Fruit fly (Drosophila melanogaster): Measurements from ENCODE around the gene CG42324.
A peak's percentile ranks its signal among the peaks of the same experiment; 100 is the strongest.

The CG42324 gene

DNA sequence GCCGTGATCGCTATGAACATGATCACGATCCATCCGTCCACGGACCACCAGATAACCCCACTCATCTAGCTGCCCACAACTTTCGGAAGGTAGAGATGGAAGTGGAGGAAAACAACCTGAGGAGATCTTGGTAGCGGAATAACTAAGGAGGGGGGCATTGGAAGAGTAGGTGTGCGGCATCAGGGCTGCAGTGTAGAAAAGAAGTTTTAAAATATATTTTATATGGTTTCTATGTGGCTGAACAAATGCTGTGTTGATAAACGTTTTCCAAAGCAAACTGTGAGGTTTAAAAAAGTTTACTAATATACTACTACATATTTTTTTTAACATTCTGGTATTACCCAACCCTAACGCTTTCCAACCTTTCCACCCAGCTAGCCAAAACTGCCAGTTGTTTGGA is 37.4 kb upstream of the CG42324 start (continued):
- no peak for TF ChIP-seq Met (GFP tag; optimal IDR thresholded peaks at IDR 0.05)

dm6 chr3L:3435531-3436309 is 36.5 kb upstream of the CG42324 start:
- peak; percentile 46 for TF ChIP-seq Eip93F (GFP tag; optimal IDR thresholded peaks at IDR 0.05)
- no peak for TF ChIP-seq pdm3 (GFP tag; optimal IDR thresholded peaks at IDR 0.05)
- TF ChIP-seq vri (GFP tag; optimal IDR thresholded peaks at IDR 0.05): peak; percentile 7

dm6 chr3L:3436838-3437663 is 35.2 kb upstream of the CG42324 start:
- TF ChIP-seq CG31627 (GFP tag; optimal IDR thresholded peaks at IDR 0.05) (no peak), CG34406 (GFP tag; optimal IDR thresholded peaks at IDR 0.05) (peak; percentile 62), CG15336 (GFP tag; IDR thresholded peaks at IDR 0.05) (peak; percentile 78), Lpt (GFP tag; optimal IDR thresholded peaks at IDR 0.05) (peak; percentile 39), CG11762 (GFP tag; optimal IDR thresholded peaks at IDR 0.05; ENCODE audit: insufficient read depth) (no peak), CG3919 (GFP tag; optimal IDR thresholded peaks at IDR 0.05) (peak; percentile 37), fkh (GFP tag; optimal IDR thresholded peaks at IDR 0.05) (peak; percentile 13), Hr38 (GFP tag; optimal IDR thresholded peaks at IDR 0.05) (no peak), svp (GFP tag) (peak; percentile 62), lz (GFP tag; optimal IDR thresholded peaks at IDR 0.05) (peak; percentile 5), pdm3 (GFP tag; optimal IDR thresholded peaks at IDR 0.05) (peak; percentile 10), CG6854 (GFP tag; optimal IDR thresholded peaks at IDR 0.05) (no peak), vri (GFP tag; optimal IDR thresholded peaks at IDR 0.05) (no peak), fd85E (GFP tag; optimal IDR thresholded peaks at IDR 0.05) (no peak), CG3032 (tag; optimal IDR thresholded peaks at IDR 0.05) (peak; percentile 8), acj6 (GFP tag; optimal IDR thresholded peaks at IDR 0.05) (peak; percentile 42), CG16779 (tag; optimal IDR thresholded peaks at IDR 0.05) (peak; percentile 11), Gug (GFP tag; IDR thresholded peaks at IDR 0.05) (peak; percentile 41; the same call in 1 of the 2 replicates), CG8119 (GFP tag; IDR thresholded peaks at IDR 0.05) (peak; percentile 67; the same call in 2 of the 3 replicates), CG10631 (GFP tag; optimal IDR thresholded peaks at IDR 0.05) (peak; percentile 33), esn (GFP tag; optimal IDR thresholded peaks at IDR 0.05) (peak; percentile 62), Eip93F (GFP tag; optimal IDR thresholded peaks at IDR 0.05) (no peak), dac (GFP tag; optimal IDR thresholded peaks at IDR 0.05) (no peak), cyc (GFP tag; optimal IDR thresholded peaks at IDR 0.05) (peak; percentile 17), Eip75B (GFP tag; optimal IDR thresholded peaks at IDR 0.05) (no peak), CG9139 (GFP tag; optimal IDR thresholded peaks at IDR 0.05) (no peak), OdsH (GFP tag; optimal IDR thresholded peaks at IDR 0.05) (peak; percentile 35), Blimp-1 (GFP tag; optimal IDR thresholded peaks at IDR 0.05) (no peak), CG6808 (GFP tag; optimal IDR thresholded peaks at IDR 0.05) (no peak), Sox102F (GFP tag; optimal IDR thresholded peaks at IDR 0.05) (peak; percentile 40), CG1621 (tag; optimal IDR thresholded peaks at IDR 0.05) (no peak), CG6792 (GFP tag; optimal IDR thresholded peaks at IDR 0.05) (peak; percentile 49), spab (GFP tag; optimal IDR thresholded peaks at IDR 0.05) (no peak), Ets96B (tag; optimal IDR thresholded peaks at IDR 0.05) (peak; percentile 24), net (GFP tag; optimal IDR thresholded peaks at IDR 0.05) (peak; percentile 32), CG6163 (GFP tag; IDR thresholded peaks at IDR 0.05) (no peak), CG4318 (GFP tag; optimal IDR thresholded peaks at IDR 0.05) (peak; percentile 26), achi (GFP tag; optimal IDR thresholded peaks at IDR 0.05) (peak; percentile 40), CG8632 (GFP tag; optimal IDR thresholded peaks at IDR 0.05) (peak; percentile 52), topi (GFP tag; optimal IDR thresholded peaks at IDR 0.05) (peak; percentile 10), eg (GFP tag; IDR thresholded peaks at IDR 0.05) (peak; percentile 50), CG32006 (GFP tag; optimal IDR thresholded peaks at IDR 0.05) (peak; percentile 59), ss (GFP tag; optimal IDR thresholded peaks at IDR 0.05) (no peak)
